Fruit fly (Drosophila melanogaster) whole organism, embryonic: ENCODE results near the gene CG9702.

Experiments used
- CG10321 ChIP-seq: fragments of 200-800 bp; sonication (Bioruptor generic); IDR thresholded peaks from 2 replicates; pipeline ENCODE4 v1.3.6; 2022; ENCODE audit warnings: missing biosample characterization, missing genetic modification characterization
- CG12391 ChIP-seq: fragments of 200-800 bp; sonication (Bioruptor generic); optimal IDR thresholded peaks from 3 replicates; lab custom pipeline; 2018; ENCODE audit warnings: missing biosample characterization, mild to moderate bottlenecking, missing genetic modification characterization, moderate library complexity
- CG13894 ChIP-seq: fragments of 200-800 bp; sonication (Bioruptor generic); optimal IDR thresholded peaks from 3 replicates; lab custom pipeline; 2018; ENCODE audit warnings: missing biosample characterization, mild to moderate bottlenecking, missing genetic modification characterization, moderate library complexity
- CG15696 ChIP-seq: fragments of 200-800 bp; sonication (Bioruptor generic); optimal IDR thresholded peaks from 2 replicates; lab custom pipeline; 2019; ENCODE audit warnings: missing biosample characterization, mild to moderate bottlenecking, missing genetic modification characterization, moderate library complexity
- CG1647 ChIP-seq: fragments of 200-800 bp; sonication (Bioruptor generic); optimal IDR thresholded peaks from 3 replicates; lab custom pipeline; 2016; ENCODE audit warnings: missing biosample characterization, missing genetic modification characterization
- CG17361 ChIP-seq: fragments of 200-800 bp; sonication (Bioruptor generic); IDR thresholded peaks from 3 replicates; pipeline ENCODE4 v1.3.6; 2022; ENCODE audit warnings: missing biosample characterization, missing genetic modification characterization
- CG17568 ChIP-seq: fragments of 200-800 bp; sonication (Bioruptor generic); optimal IDR thresholded peaks from 2 replicates; lab custom pipeline; 2018; ENCODE audit warnings: missing biosample characterization, mild to moderate bottlenecking, missing genetic modification characterization, moderate library complexity
- CG17829 ChIP-seq: fragments of 200-800 bp; optimal IDR thresholded peaks from 2 replicates; lab custom pipeline; 2019; ENCODE audit warnings: missing biosample characterization, mild to moderate bottlenecking, missing genetic modification characterization, moderate library complexity
- CG1832 ChIP-seq: fragments of 200-800 bp; sonication (Bioruptor generic); optimal IDR thresholded peaks from 2 replicates; lab custom pipeline; 2017; ENCODE audit warnings: missing biosample characterization, mild to moderate bottlenecking, missing genetic modification characterization, inconsistent platforms
- CG2116 ChIP-seq: fragments of 200-800 bp; sonication (Bioruptor generic); optimal IDR thresholded peaks from 3 replicates; lab custom pipeline; 2018; ENCODE audit warnings: missing biosample characterization, mild to moderate bottlenecking, missing genetic modification characterization
- CG31224 ChIP-seq: fragments of 200-800 bp; sonication (Bioruptor generic); IDR thresholded peaks from 2 replicates; pipeline ENCODE4 v1.3.6; 2022; ENCODE audit warnings: missing biosample characterization, missing genetic modification characterization
- CG3281 ChIP-seq: fragments of 200-800 bp; sonication (Bioruptor generic); optimal IDR thresholded peaks from 3 replicates; lab custom pipeline; 2017; ENCODE audit warnings: missing biosample characterization, mild to moderate bottlenecking, missing genetic modification characterization
- CG3838 ChIP-seq: fragments of 200-800 bp; sonication (Bioruptor generic); optimal IDR thresholded peaks from 3 replicates; lab custom pipeline; 2016; ENCODE audit warnings: missing biosample characterization, missing genetic modification characterization
- CG4707 ChIP-seq: fragments of 200-800 bp; sonication (Bioruptor generic); optimal IDR thresholded peaks from 2 replicates; lab custom pipeline; 2018; ENCODE audit warnings: missing biosample characterization, mild to moderate bottlenecking, missing genetic modification characterization, moderate library complexity
- CG7786 ChIP-seq: fragments of 200-800 bp; sonication (Bioruptor generic); optimal IDR thresholded peaks from 2 replicates; lab custom pipeline; 2016; ENCODE audit warnings: missing biosample characterization, missing genetic modification characterization
- D19B ChIP-seq: fragments of 200-800 bp; sonication (Bioruptor generic); optimal IDR thresholded peaks from 2 replicates; lab custom pipeline; 2017; ENCODE audit warnings: missing biosample characterization, mild to moderate bottlenecking, missing genetic modification characterization
- Deaf1 ChIP-seq: fragments of 200-800 bp; optimal IDR thresholded peaks from 3 replicates; lab custom pipeline; 2019; ENCODE audit warnings: missing biosample characterization, mild to moderate bottlenecking, missing genetic modification characterization, moderate library complexity
- E2f1 ChIP-seq: fragments of 200-800 bp; sonication (Bioruptor generic); IDR thresholded peaks from 2 replicates; pipeline ENCODE4 v1.3.6; 2022; ENCODE audit warnings: missing biosample characterization, missing genetic modification characterization
- H15 ChIP-seq: fragments of 200-800 bp; sonication (Bioruptor generic); IDR thresholded peaks from 3 replicates; pipeline ENCODE4 v1.3.6; 2022; ENCODE audit warnings: missing biosample characterization, missing genetic modification characterization
- HLH3B ChIP-seq: fragments of 200-800 bp; sonication (Bioruptor generic); IDR thresholded peaks from 2 replicates; pipeline ENCODE4 v1.3.6; 2022; ENCODE audit warnings: missing biosample characterization, missing genetic modification characterization
- Mad ChIP-seq: fragments of 200-800 bp; sonication (Bioruptor generic); optimal IDR thresholded peaks from 2 replicates; lab custom pipeline; 2016; ENCODE audit warnings: missing biosample characterization, missing genetic modification characterization
- NFAT ChIP-seq: fragments of 200-800 bp; sonication (Bioruptor generic); IDR thresholded peaks from 2 replicates; pipeline ENCODE4 v1.3.6; 2022; ENCODE audit warnings: missing biosample characterization, missing genetic modification characterization
- Nf-YB ChIP-seq: fragments of 200-800 bp; sonication (Bioruptor generic); optimal IDR thresholded peaks from 3 replicates; lab custom pipeline; 2019; ENCODE audit warnings: missing biosample characterization, mild to moderate bottlenecking, missing genetic modification characterization, moderate library complexity
- Nf-YC ChIP-seq: fragments of 200-800 bp; optimal IDR thresholded peaks from 3 replicates; lab custom pipeline; 2019; ENCODE audit warnings: missing biosample characterization, mild to moderate bottlenecking, missing genetic modification characterization, moderate library complexity
- Oaz ChIP-seq: fragments of 200-800 bp; sonication (Bioruptor generic); IDR thresholded peaks from 2 replicates; pipeline ENCODE4 v1.3.6; 2022; ENCODE audit warnings: missing biosample characterization, missing genetic modification characterization
- Oli ChIP-seq: fragments of 200-800 bp; sonication (Bioruptor generic); optimal IDR thresholded peaks from 2 replicates; lab custom pipeline; 2018; ENCODE audit warnings: missing biosample characterization, mild to moderate bottlenecking, missing genetic modification characterization, moderate library complexity
- Optix ChIP-seq: fragments of 200-800 bp; sonication (Bioruptor generic); IDR thresholded peaks from 3 replicates; pipeline ENCODE4 v1.3.6; 2022; ENCODE audit warnings: missing biosample characterization, missing genetic modification characterization
- Sox100B ChIP-seq: fragments of 200-800 bp; sonication (Bioruptor generic); optimal IDR thresholded peaks from 3 replicates; lab custom pipeline; 2018; ENCODE audit warnings: missing biosample characterization, mild to moderate bottlenecking, missing genetic modification characterization
- Sry-β ChIP-seq: fragments of 200-800 bp; sonication (Bioruptor generic); optimal IDR thresholded peaks from 2 replicates; lab custom pipeline; 2018; ENCODE audit warnings: missing biosample characterization, mild to moderate bottlenecking, missing genetic modification characterization, moderate library complexity
- Trl ChIP-seq, 3 experiments: fragments of >200 bp in 2 of 3; fragments of 200-800 bp in 1 of 3; sonication (Bioruptor generic) in 1 of 3; optimal IDR thresholded peaks; 2 replicates in 1 of 3; 3 replicates in 2 of 3; lab custom pipeline; 2016 to 2017; ENCODE audit warnings: missing biosample characterization in 1 of 3, missing genetic modification characterization in 1 of 3
- abd-A ChIP-seq: fragments of 200-800 bp; sonication (Bioruptor generic); optimal IDR thresholded peaks from 3 replicates; lab custom pipeline; 2019; ENCODE audit warnings: missing biosample characterization, mild to moderate bottlenecking, missing genetic modification characterization, moderate library complexity
- ara ChIP-seq: fragments of 200-800 bp; sonication (Bioruptor generic); IDR thresholded peaks from 2 replicates; pipeline ENCODE4 v1.3.6; 2022; ENCODE audit warnings: missing biosample characterization, missing genetic modification characterization
- cg ChIP-seq: fragments of 200-800 bp; sonication (Bioruptor generic); optimal IDR thresholded peaks from 3 replicates; lab custom pipeline; 2019; ENCODE audit warnings: missing biosample characterization, mild to moderate bottlenecking, missing genetic modification characterization, moderate library complexity
- crol ChIP-seq: fragments of 200-800 bp; sonication (Bioruptor generic); IDR thresholded peaks from 2 replicates; pipeline ENCODE4 v1.3.6; 2022; ENCODE audit warnings: missing biosample characterization, missing genetic modification characterization
- dmrt99B ChIP-seq: fragments of 200-800 bp; sonication (Bioruptor generic); optimal IDR thresholded peaks from 2 replicates; lab custom pipeline; 2018; ENCODE audit warnings: missing biosample characterization, mild to moderate bottlenecking, missing genetic modification characterization, moderate library complexity
- ewg ChIP-seq: fragments of 200-800 bp; sonication (Bioruptor generic); optimal IDR thresholded peaks from 3 replicates; lab custom pipeline; 2017; ENCODE audit warnings: mild to moderate bottlenecking, missing biosample characterization, missing genetic modification reagents, missing genetic modification characterization
- gsb-n ChIP-seq: fragments of 200-800 bp; sonication (Bioruptor generic); optimal IDR thresholded peaks from 3 replicates; lab custom pipeline; 2018; ENCODE audit warnings: missing biosample characterization, mild to moderate bottlenecking, missing genetic modification characterization
- kah ChIP-seq: fragments of 200-800 bp; sonication (Bioruptor generic); optimal IDR thresholded peaks from 2 replicates; lab custom pipeline; 2018; ENCODE audit warnings: missing biosample characterization, mild to moderate bottlenecking, missing genetic modification characterization
- tx ChIP-seq: fragments of 200-800 bp; sonication (Bioruptor generic); optimal IDR thresholded peaks from 2 replicates; lab custom pipeline; 2016; ENCODE audit warnings: missing biosample characterization, missing genetic modification characterization
- vnd ChIP-seq: fragments of 200-800 bp; sonication (Bioruptor generic); IDR thresholded peaks from 3 replicates; pipeline ENCODE4 v1.3.6; 2022; ENCODE audit warnings: missing biosample characterization, missing genetic modification characterization; ENCODE audit not compliant: partially characterized antibody

Gene CG9702

DNA sequence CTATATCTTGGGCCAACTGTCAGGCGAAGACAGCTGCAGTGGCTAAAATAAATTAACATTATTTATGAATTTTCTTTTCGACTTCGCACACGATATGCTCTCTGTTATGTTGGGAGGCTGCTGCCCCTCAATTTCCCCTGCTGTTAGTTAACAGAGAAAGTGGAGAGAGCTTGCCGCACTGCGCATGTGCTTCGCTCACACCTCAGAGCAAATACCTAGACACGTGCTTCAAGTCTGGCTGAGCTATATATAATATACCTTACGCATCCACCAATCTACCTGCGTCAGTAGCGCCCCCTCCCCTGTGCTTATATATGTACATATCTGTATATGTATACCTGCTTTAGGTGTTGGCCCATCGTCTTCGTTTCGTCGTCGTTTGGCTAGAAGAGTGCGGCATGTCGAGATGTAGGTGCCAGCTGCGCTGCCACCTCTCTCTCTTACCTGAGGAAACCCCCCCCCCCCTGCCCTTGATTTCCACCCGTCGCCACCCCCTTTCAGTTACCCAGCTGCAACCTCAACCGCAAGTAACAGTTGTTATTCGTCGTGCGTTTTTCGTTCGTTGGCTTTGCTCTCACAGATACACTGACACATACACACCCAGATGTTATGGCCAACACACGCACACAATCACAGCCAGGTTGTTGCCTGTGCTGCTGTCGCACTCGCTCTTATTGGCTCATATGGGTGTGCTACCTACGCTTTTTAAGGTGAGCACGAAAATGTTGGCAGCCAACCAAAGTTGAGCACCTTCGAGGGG is 37.0 kb downstream of the CG9702 start (continued):
- TF ChIP-seq CG1647: no peak
- TF ChIP-seq CG15696 (tag; lab: Kevin White, UChicago): no peak
- TF ChIP-seq Trl (optimal IDR thresholded peaks at IDR 0.05; lab: Kevin White, UChicago): peak; percentile 8 to 24
- no peak for TF ChIP-seq Trl (GFP tag; optimal IDR thresholded peaks at IDR 0.05; lab: Kevin White, UChicago)
- TF ChIP-seq Mad (GFP tag; lab: Kevin White, UChicago): no peak
- no peak for TF ChIP-seq ara
- no peak for TF ChIP-seq CG17361 (GFP tag; lab: Robert Waterston, UW)
- no peak for TF ChIP-seq CG2116
- TF ChIP-seq D19B (GFP tag; lab: Kevin White, UChicago): no peak
- TF ChIP-seq Sox100B: no peak
- peak; percentile 79 for TF ChIP-seq Deaf1
- TF ChIP-seq CG1832 (GFP tag; lab: Kevin White, UChicago): peak; percentile 32
- no peak for TF ChIP-seq dmrt99B (tag; lab: Kevin White, UChicago)
- TF ChIP-seq abd-A (tag; lab: Kevin White, UChicago): peak; percentile 10
- peak; percentile 66 for TF ChIP-seq CG10321 (GFP tag; lab: Robert Waterston, UW)
- TF ChIP-seq tx (GFP tag; lab: Kevin White, UChicago): no peak
- no peak for TF ChIP-seq CG17568 (GFP tag; lab: Kevin White, UChicago)
- TF ChIP-seq CG3281: no peak
- TF ChIP-seq crol: peak; percentile 66
- peak; percentile 72 for TF ChIP-seq cg (GFP tag; lab: Kevin White, UChicago)
- no peak for TF ChIP-seq CG12391 (tag; lab: Kevin White, UChicago)

DNA sequence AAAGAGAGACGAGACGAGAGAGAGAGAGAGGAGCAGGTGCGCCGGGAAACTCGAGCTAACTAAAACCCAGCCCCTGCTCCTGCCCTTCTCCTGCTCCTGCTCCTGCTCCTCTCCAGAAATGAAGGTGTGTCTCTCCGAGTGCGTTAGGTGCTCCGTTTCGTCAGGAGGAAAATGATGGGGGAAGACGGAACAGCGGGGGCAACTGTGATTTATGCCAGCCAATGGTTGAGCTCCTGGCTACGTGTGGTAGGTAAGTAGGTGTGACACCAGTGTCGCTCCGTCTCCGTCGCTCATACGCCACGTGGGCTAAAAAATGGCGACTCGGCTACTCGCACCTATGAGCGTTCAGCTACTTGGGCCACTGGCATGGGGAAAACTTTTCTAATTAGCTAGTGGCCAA is 38.2 kb downstream of the CG9702 start:
- TF ChIP-seq Deaf1: peak; percentile 15
- no peak for TF ChIP-seq Oli (tag; lab: Kevin White, UChicago)
- peak in 1 of 2 experiments; percentile 56 for TF ChIP-seq Trl (optimal IDR thresholded peaks at IDR 0.05; lab: Kevin White, UChicago)
- no peak for TF ChIP-seq Trl (GFP tag; optimal IDR thresholded peaks at IDR 0.05; lab: Kevin White, UChicago)
- no peak for TF ChIP-seq CG3838
- TF ChIP-seq CG10321 (GFP tag; lab: Robert Waterston, UW): 0 out of 2 replicates have a peak, but pooled peaks have one; percentile 22
- TF ChIP-seq Nf-YB (GFP tag; lab: Kevin White, UChicago): peak; percentile 83
- no peak for TF ChIP-seq CG31224 (GFP tag; lab: Robert Waterston, UW)
- peak; percentile 89 for TF ChIP-seq Nf-YC (tag; lab: Kevin White, UChicago)
- no peak for TF ChIP-seq CG4707 (GFP tag; lab: Kevin White, UChicago)

- TF ChIP-seq Oaz (GFP tag; lab: Robert Waterston, UW) (no peak), Sry-β (GFP tag; lab: Kevin White, UChicago) (no peak), HLH3B (GFP tag; lab: Robert Waterston, UW) (no peak), E2f1 (no peak), CG13894 (no peak), kah (GFP tag; lab: Kevin White, UChicago) (no peak), gsb-n (tag; lab: Kevin White, UChicago) (no peak), vnd (no peak), Optix (GFP tag; lab: Robert Waterston, UW) (no peak), CG17829 (no peak), CG7786 (GFP tag; lab: Kevin White, UChicago) (no peak), H15 (GFP tag; lab: Robert Waterston, UW) (no peak), NFAT (no peak), ewg (GFP tag; lab: Kevin White, UChicago) (no peak)
Observed at dm6 chr3R:30621806-30622205, 42.6 kb downstream of the CG9702 start, which contains the start of gene CG44954. CG44954 (minus strand) TSS chr3R:30621906.
